Fruit fly (Drosophila melanogaster): Measurements from ENCODE around the gene P5cr.

The P5cr gene

DNA sequence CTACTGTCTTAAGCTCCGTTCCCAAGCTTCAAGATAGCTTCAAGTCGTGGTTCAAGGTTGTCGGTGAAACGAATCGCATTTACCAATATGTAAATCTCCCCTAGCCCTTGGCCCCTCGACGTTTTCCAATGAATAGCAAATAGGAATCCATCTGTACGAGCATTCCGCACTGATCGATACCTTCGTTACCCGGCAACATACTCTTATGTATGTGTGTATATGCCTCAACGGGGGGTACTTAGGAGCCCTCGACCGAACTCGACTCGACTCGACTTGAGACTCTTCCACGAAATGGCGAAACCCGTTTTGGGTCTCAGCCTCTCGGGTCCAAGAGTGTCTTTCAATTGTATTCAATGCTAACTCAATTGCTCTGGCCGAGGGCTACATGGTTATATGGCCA lies 27.0 kb upstream of the P5cr start:
- TF ChIP-seq HLH54F (GFP tag; optimal IDR thresholded peaks at IDR 0.05), result no peak
- 0 out of 2 replicates have a peak, but pooled peaks have one; percentile 13 for TF ChIP-seq ap (GFP tag; IDR thresholded peaks at IDR 0.05)
- TF ChIP-seq her (GFP tag; optimal IDR thresholded peaks at IDR 0.05), result no peak
- TF ChIP-seq vvl (GFP tag; IDR thresholded peaks at IDR 0.05), result peak; percentile 54
- peak in 1 of 3 experiments; percentile 22 for TF ChIP-seq Stat92E (GFP tag; optimal IDR thresholded peaks at IDR 0.05)
- 0 out of 3 replicates have a peak, but pooled peaks have one; percentile 15 for TF ChIP-seq Doc3 (GFP tag; IDR thresholded peaks at IDR 0.05; ENCODE audit: partially characterized antibody)
- no peak for TF ChIP-seq CG34224 (GFP tag; IDR thresholded peaks at IDR 0.05; ENCODE audit: partially characterized antibody)
- peak; percentile 56 for TF ChIP-seq CG12769 (tag; optimal IDR thresholded peaks at IDR 0.05)
- peak; percentile 51 for TF ChIP-seq Med (GFP tag)
- TF ChIP-seq Deaf1 (tag; optimal IDR thresholded peaks at IDR 0.05), result peak; percentile 33
- peak; percentile 11 for TF ChIP-seq sug (tag; optimal IDR thresholded peaks at IDR 0.05)
- no peak for TF ChIP-seq disco-r (GFP tag; optimal IDR thresholded peaks at IDR 0.05)
- no peak for TF ChIP-seq CG13296 (GFP tag; optimal IDR thresholded peaks at IDR 0.05)
- peak in 1 of 2 experiments; percentile 20 for TF ChIP-seq Hr78 (GFP tag; optimal IDR thresholded peaks at IDR 0.05)
- peak; percentile 21 for TF ChIP-seq gsb-n (tag; optimal IDR thresholded peaks at IDR 0.05)
- peak; percentile 85 for TF ChIP-seq sd (tag; optimal IDR thresholded peaks at IDR 0.05)
- peak; percentile 81 for TF ChIP-seq Ets65A (GFP tag)
- 0 out of 4 replicates have a peak, but pooled peaks have one; percentile 51 for TF ChIP-seq chinmo (GFP tag; IDR thresholded peaks at IDR 0.05; ENCODE audit: partially characterized antibody)
- peak; percentile 64 for TF ChIP-seq CG13894 (tag; optimal IDR thresholded peaks at IDR 0.05)
- no peak for TF ChIP-seq CG8290 (GFP tag; optimal IDR thresholded peaks at IDR 0.05)
- peak in 1 of 2 experiments; percentile 2 for TF ChIP-seq CG8290 (tag; optimal IDR thresholded peaks at IDR 0.05)
- TF ChIP-seq mirr (GFP tag; optimal IDR thresholded peaks at IDR 0.05), result peak; percentile 40
- TF ChIP-seq oc (tag; optimal IDR thresholded peaks at IDR 0.05), result peak; percentile 10
- peak; percentile 8 for TF ChIP-seq cg (GFP tag; optimal IDR thresholded peaks at IDR 0.05)
- TF ChIP-seq ftz-f1 (GFP tag; optimal IDR thresholded peaks at IDR 0.05), result peak; percentile 21

- TF ChIP-seq Bteb2 (GFP tag; optimal IDR thresholded peaks at IDR 0.05) (no peak), CG18764 (GFP tag; optimal IDR thresholded peaks at IDR 0.05) (peak; percentile 33), hth (optimal IDR thresholded peaks at IDR 0.05) (no peak), Fer3 (tag; optimal IDR thresholded peaks at IDR 0.05) (peak; percentile 47), CG2889 (GFP tag; IDR thresholded peaks at IDR 0.05) (no peak), CG7839 (tag; optimal IDR thresholded peaks at IDR 0.05) (peak; percentile 53), CG1602 (GFP tag; optimal IDR thresholded peaks at IDR 0.05) (no peak), CG12071 (GFP tag; optimal IDR thresholded peaks at IDR 0.05) (peak; percentile 8), gsb (GFP tag; IDR thresholded peaks at IDR 0.05) (no peak), CG17568 (GFP tag; optimal IDR thresholded peaks at IDR 0.05) (peak; percentile 6), CG18011 (GFP tag; optimal IDR thresholded peaks at IDR 0.05) (no peak), CG5180 (GFP tag; optimal IDR thresholded peaks at IDR 0.05) (no peak), CG6765 (GFP tag; optimal IDR thresholded peaks at IDR 0.05) (no peak), dmrt99B (tag; optimal IDR thresholded peaks at IDR 0.05) (no peak), CG17612 (GFP tag; IDR thresholded peaks at IDR 0.05) (no peak), Gug (GFP tag; IDR thresholded peaks at IDR 0.05) (no peak), CG2875 (GFP tag; optimal IDR thresholded peaks at IDR 0.05) (no peak), CG15011 (GFP tag; optimal IDR thresholded peaks at IDR 0.05) (peak; percentile 38), Dip3 (GFP tag; optimal IDR thresholded peaks at IDR 0.05) (no peak), CG7271 (tag; optimal IDR thresholded peaks at IDR 0.05) (peak; percentile 76), ranshi (GFP tag; IDR thresholded peaks at IDR 0.05) (no peak), chm (GFP tag; IDR thresholded peaks at IDR 0.05) (peak; percentile 48; the same call in 1 of the 2 replicates), zen (tag; optimal IDR thresholded peaks at IDR 0.05) (peak; percentile 43), eyg (GFP tag; optimal IDR thresholded peaks at IDR 0.05) (peak; percentile 26), H15 (GFP tag; IDR thresholded peaks at IDR 0.05) (no peak), caup (GFP tag; optimal IDR thresholded peaks at IDR 0.05; ENCODE audit: severe bottlenecking) (peak; percentile 45)
Observed at dm6 chr3R:19010923-19011322, 17.8 kb upstream of the P5cr start.
